Fruit fly (Drosophila melanogaster) whole organism, embryonic: Measurements from ENCODE around the gene Tango9.

Experiments
- Antp ChIP-seq: fragments of 200-800 bp; sonication (Bioruptor generic); optimal IDR thresholded peaks from 3 replicates; lab custom pipeline; 2016; ENCODE audit warnings: missing biosample characterization, missing genetic modification characterization
- C15 ChIP-seq: fragments of 200-800 bp; sonication (Bioruptor generic); IDR thresholded peaks from 3 replicates; pipeline ENCODE4 v1.3.6; 2022; ENCODE audit warnings: missing biosample characterization, missing genetic modification characterization
- CG11093 ChIP-seq: fragments of 200-800 bp; sonication (Bioruptor generic); IDR thresholded peaks from 3 replicates; pipeline ENCODE4 v1.3.6; 2022; ENCODE audit warnings: missing biosample characterization, missing genetic modification characterization
- CG12155 ChIP-seq: fragments of 200-800 bp; sonication (Bioruptor generic); optimal IDR thresholded peaks from 3 replicates; lab custom pipeline; 2016; ENCODE audit warnings: missing biosample characterization, missing genetic modification characterization
- CG12219 ChIP-seq: fragments of 200-800 bp; sonication (Bioruptor generic); optimal IDR thresholded peaks from 3 replicates; lab custom pipeline; 2018; ENCODE audit warnings: missing biosample characterization, mild to moderate bottlenecking, missing genetic modification characterization
- CG1233 ChIP-seq: fragments of 200-800 bp; sonication (Bioruptor generic); optimal IDR thresholded peaks from 4 replicates; lab custom pipeline; 2018; ENCODE audit warnings: missing biosample characterization, mild to moderate bottlenecking, missing genetic modification characterization
- CG14014 ChIP-seq: fragments of 200-800 bp; sonication (Bioruptor generic); IDR thresholded peaks from 2 replicates; pipeline ENCODE4 v1.3.6; 2022; ENCODE audit warnings: missing biosample characterization, missing genetic modification characterization
- CG14860 ChIP-seq: fragments of 200-800 bp; sonication (Bioruptor generic); IDR thresholded peaks from 3 replicates; pipeline ENCODE4 v1.3.6; 2022; ENCODE audit warnings: missing biosample characterization, missing genetic modification characterization; ENCODE audit not compliant: partially characterized antibody
- CG15073 ChIP-seq: fragments of 200-800 bp; sonication (Bioruptor generic); optimal IDR thresholded peaks from 2 replicates; lab custom pipeline; 2016; ENCODE audit warnings: missing biosample characterization, missing genetic modification characterization
- CG2678 ChIP-seq: fragments of 200-800 bp; sonication (Bioruptor generic); optimal IDR thresholded peaks from 3 replicates; lab custom pipeline; 2019; ENCODE audit warnings: missing biosample characterization, mild to moderate bottlenecking, missing genetic modification characterization, moderate library complexity
- CG2712 ChIP-seq: fragments of 200-800 bp; optimal IDR thresholded peaks from 3 replicates; lab custom pipeline; 2019; ENCODE audit warnings: missing biosample characterization, mild to moderate bottlenecking, missing genetic modification characterization, moderate library complexity
- CG33213 ChIP-seq: fragments of 200-800 bp; sonication (Bioruptor generic); optimal IDR thresholded peaks from 3 replicates; lab custom pipeline; 2016; ENCODE audit warnings: missing biosample characterization, missing genetic modification characterization
- CG43689 ChIP-seq: fragments of 200-800 bp; sonication (Bioruptor generic); IDR thresholded peaks from 2 replicates; pipeline ENCODE4 v1.3.6; 2022; ENCODE audit warnings: missing biosample characterization, missing genetic modification characterization
- CG4617 ChIP-seq: fragments of 200-800 bp; sonication (Bioruptor generic); optimal IDR thresholded peaks from 3 replicates; lab custom pipeline; 2016; ENCODE audit warnings: missing biosample characterization, missing genetic modification characterization, borderline replicate concordance
- CG7839 ChIP-seq: fragments of 200-800 bp; sonication (Bioruptor generic); optimal IDR thresholded peaks from 3 replicates; lab custom pipeline; 2018; ENCODE audit warnings: missing biosample characterization, mild to moderate bottlenecking, missing genetic modification characterization, moderate library complexity
- CG7987 ChIP-seq: fragments of 200-800 bp; sonication (Bioruptor generic); optimal IDR thresholded peaks from 2 replicates; lab custom pipeline; 2018; ENCODE audit warnings: missing biosample characterization, mild to moderate bottlenecking, missing genetic modification characterization, moderate library complexity
- CrebB ChIP-seq: fragments of 200-800 bp; sonication (Bioruptor generic); optimal IDR thresholded peaks from 3 replicates; lab custom pipeline; 2018; ENCODE audit warnings: missing biosample characterization, mild to moderate bottlenecking, missing genetic modification characterization
- Dref ChIP-seq: fragments of 200-800 bp; sonication (Bioruptor generic); IDR thresholded peaks from 2 replicates; pipeline ENCODE4 v1.3.6; 2022; ENCODE audit warnings: missing biosample characterization, missing genetic modification characterization
- Elba2 ChIP-seq: fragments of 200-800 bp; sonication (Bioruptor generic); optimal IDR thresholded peaks from 3 replicates; lab custom pipeline; 2016; ENCODE audit warnings: missing biosample characterization, missing genetic modification characterization
- H15 ChIP-seq: fragments of 200-800 bp; sonication (Bioruptor generic); IDR thresholded peaks from 3 replicates; pipeline ENCODE4 v1.3.6; 2022; ENCODE audit warnings: missing biosample characterization, missing genetic modification characterization
- HLH3B ChIP-seq: fragments of 200-800 bp; sonication (Bioruptor generic); IDR thresholded peaks from 2 replicates; pipeline ENCODE4 v1.3.6; 2022; ENCODE audit warnings: missing biosample characterization, missing genetic modification characterization
- HLH4C ChIP-seq: fragments of 200-800 bp; sonication (Bioruptor generic); IDR thresholded peaks from 3 replicates; pipeline ENCODE4 v1.3.6; 2022; ENCODE audit warnings: missing biosample characterization, missing genetic modification characterization; ENCODE audit not compliant: partially characterized antibody
- Hey ChIP-seq: fragments of 200-800 bp; sonication (Bioruptor generic); optimal IDR thresholded peaks from 3 replicates; lab custom pipeline; 2018; ENCODE audit warnings: missing biosample characterization, mild to moderate bottlenecking, missing genetic modification characterization
- Hmr ChIP-seq: fragments of 200-800 bp; sonication (Bioruptor generic); optimal IDR thresholded peaks from 3 replicates; lab custom pipeline; 2017; ENCODE audit warnings: mild to moderate bottlenecking, missing biosample characterization, missing genetic modification reagents, missing genetic modification characterization
- Lpt ChIP-seq: fragments of >200 bp; optimal IDR thresholded peaks from 2 replicates; lab custom pipeline; 2018; ENCODE audit warnings: missing biosample characterization, missing genetic modification characterization
- MTF-1 ChIP-seq: fragments of 200-800 bp; sonication (Bioruptor generic); optimal IDR thresholded peaks from 2 replicates; lab custom pipeline; 2018; ENCODE audit warnings: missing biosample characterization, mild to moderate bottlenecking, missing genetic modification characterization, borderline replicate concordance
- Mes4 ChIP-seq: fragments of 200-800 bp; sonication (Bioruptor generic); optimal IDR thresholded peaks from 2 replicates; lab custom pipeline; 2016; ENCODE audit warnings: missing biosample characterization, missing genetic modification characterization
- Nf-YC ChIP-seq: fragments of 200-800 bp; optimal IDR thresholded peaks from 3 replicates; lab custom pipeline; 2019; ENCODE audit warnings: missing biosample characterization, mild to moderate bottlenecking, missing genetic modification characterization, moderate library complexity
- Pdp1 ChIP-seq, 2 experiments: fragments of 200-800 bp; sonication (Bioruptor generic); optimal IDR thresholded peaks; 3 replicates each; lab custom pipeline; 2016; ENCODE audit warnings: missing biosample characterization in 2 of 2, missing genetic modification characterization in 2 of 2, mild to moderate bottlenecking in 1 of 2, moderate library complexity in 1 of 2
- Rfx ChIP-seq: fragments of 200-800 bp; sonication (Bioruptor generic); IDR thresholded peaks from 2 replicates; pipeline ENCODE4 v1.3.6; 2022; ENCODE audit warnings: missing biosample characterization, missing genetic modification characterization
- Rx ChIP-seq: fragments of 200-800 bp; sonication (Bioruptor generic); IDR thresholded peaks from 2 replicates; pipeline ENCODE4 v1.3.6; 2022; ENCODE audit warnings: missing biosample characterization, missing genetic modification characterization
- Sin3A ChIP-seq: fragments of >200 bp; optimal IDR thresholded peaks from 2 replicates; lab custom pipeline; 2018
- abd-A ChIP-seq: fragments of 200-800 bp; sonication (Bioruptor generic); optimal IDR thresholded peaks from 3 replicates; lab custom pipeline; 2019; ENCODE audit warnings: missing biosample characterization, mild to moderate bottlenecking, missing genetic modification characterization, moderate library complexity
- ac ChIP-seq: fragments of 200-800 bp; sonication (Bioruptor generic); optimal IDR thresholded peaks from 3 replicates; lab custom pipeline; 2017; ENCODE audit warnings: missing biosample characterization, mild to moderate bottlenecking, missing genetic modification characterization
- al ChIP-seq: fragments of 200-800 bp; sonication (Bioruptor generic); IDR thresholded peaks from 2 replicates; pipeline ENCODE4 v1.3.6; 2022; ENCODE audit warnings: missing biosample characterization, missing genetic modification characterization
- bbx ChIP-seq: fragments of 200-800 bp; sonication (Bioruptor generic); IDR thresholded peaks from 2 replicates; pipeline ENCODE4 v1.3.6; 2022; ENCODE audit warnings: missing biosample characterization, missing genetic modification characterization; ENCODE audit not compliant: partially characterized antibody
- bcd ChIP-seq: fragments of 200-800 bp; sonication (Bioruptor generic); optimal IDR thresholded peaks from 2 replicates; lab custom pipeline; 2017; ENCODE audit warnings: missing biosample characterization, mild to moderate bottlenecking, missing genetic modification characterization
- bigmax ChIP-seq: fragments of 200-800 bp; sonication (Bioruptor generic); optimal IDR thresholded peaks from 2 replicates; lab custom pipeline; 2018; ENCODE audit warnings: missing biosample characterization, mild to moderate bottlenecking, missing genetic modification characterization
- br ChIP-seq: fragments of >200 bp; optimal IDR thresholded peaks from 2 replicates; lab custom pipeline; 2017
- cato ChIP-seq: fragments of 200-800 bp; sonication (Bioruptor generic); optimal IDR thresholded peaks from 2 replicates; lab custom pipeline; 2016; ENCODE audit warnings: missing biosample characterization, missing genetic modification characterization, borderline replicate concordance
- danr ChIP-seq: fragments of 200-800 bp; sonication (Bioruptor generic); IDR thresholded peaks from 2 replicates; pipeline ENCODE4 v1.3.6; 2022; ENCODE audit warnings: missing biosample characterization, missing genetic modification characterization
- gcm ChIP-seq: fragments of 200-800 bp; sonication (Bioruptor generic); optimal IDR thresholded peaks from 2 replicates; lab custom pipeline; 2019; ENCODE audit warnings: missing biosample characterization, mild to moderate bottlenecking, missing genetic modification characterization, moderate library complexity
- gem ChIP-seq: fragments of 200-800 bp; sonication (Bioruptor generic); optimal IDR thresholded peaks from 2 replicates; lab custom pipeline; 2019; ENCODE audit warnings: missing biosample characterization, mild to moderate bottlenecking, missing genetic modification characterization, moderate library complexity
- grau ChIP-seq: fragments of 200-800 bp; optimal IDR thresholded peaks from 3 replicates; lab custom pipeline; 2019; ENCODE audit warnings: missing biosample characterization, mild to moderate bottlenecking, missing genetic modification characterization, moderate library complexity
- otp ChIP-seq: fragments of 200-800 bp; sonication (Bioruptor generic); IDR thresholded peaks from 3 replicates; pipeline ENCODE4, ENCODE4 v1.3.6; 2022; ENCODE audit warnings: missing biosample characterization, missing genetic modification characterization
- pita ChIP-seq: fragments of 200-800 bp; sonication (Bioruptor generic); optimal IDR thresholded peaks from 2 replicates; lab custom pipeline; 2017; ENCODE audit warnings: missing biosample characterization, mild to moderate bottlenecking, missing genetic modification characterization
- pnt ChIP-seq: fragments of 200-800 bp; sonication (Bioruptor generic); optimal IDR thresholded peaks from 3 replicates; lab custom pipeline; 2016; ENCODE audit warnings: missing biosample characterization, missing genetic modification characterization
- pum ChIP-seq: fragments of 200-800 bp; sonication (Bioruptor generic); optimal IDR thresholded peaks from 2 replicates; lab custom pipeline; 2016; ENCODE audit warnings: missing biosample characterization, missing genetic modification characterization
- pzg ChIP-seq: fragments of 200-800 bp; sonication (Bioruptor generic); optimal IDR thresholded peaks from 3 replicates; lab custom pipeline; 2018; ENCODE audit warnings: missing biosample characterization, mild to moderate bottlenecking, missing genetic modification characterization, moderate library complexity
- sima ChIP-seq: fragments of 200-800 bp; sonication (Bioruptor generic); optimal IDR thresholded peaks from 2 replicates; lab custom pipeline; 2016; ENCODE audit warnings: missing biosample characterization, missing genetic modification characterization
- tna ChIP-seq: fragments of 200-800 bp; sonication (Bioruptor generic); IDR thresholded peaks from 2 replicates; pipeline ENCODE4 v1.3.6; 2022; ENCODE audit warnings: missing biosample characterization, missing genetic modification characterization; ENCODE audit not compliant: partially characterized antibody
- z ChIP-seq: fragments of 200-800 bp; sonication (Bioruptor generic); IDR thresholded peaks from 3 replicates; pipeline ENCODE4 v1.3.6; 2022; ENCODE audit warnings: missing biosample characterization, missing genetic modification characterization

Tango9 gene

dm6 chr3R:11969217-11969616 is 5.5 kb downstream of the Tango9 start (continued):
- TF ChIP-seq Nf-YC (no peak), al (GFP tag; lab: Robert Waterston, UW) (no peak), CG12219 (no peak), CG7839 (tag; lab: Kevin White, UChicago) (peak; percentile 32), CG14014 (GFP tag; lab: Robert Waterston, UW) (0 out of 2 replicates have a peak, but pooled peaks have one; percentile 18), CG33213 (no peak), br (lab: Kevin White, UChicago) (no peak), ac (GFP tag; lab: Kevin White, UChicago) (no peak), Dref (GFP tag; lab: Robert Waterston, UW) (no peak), CG14860 (GFP tag; lab: Robert Waterston, UW) (no peak), pnt (GFP tag; lab: Kevin White, UChicago) (no peak), grau (tag; lab: Kevin White, UChicago) (peak; percentile 79), Mes4 (GFP tag; lab: Kevin White, UChicago) (no peak), HLH4C (no peak), otp (GFP tag; lab: Robert Waterston, UW) (no peak), Pdp1 (GFP tag; optimal IDR thresholded peaks at IDR 0.05; lab: Kevin White, UChicago) (no peak), gcm (GFP tag; lab: Kevin White, UChicago) (no peak), C15 (GFP tag; lab: Robert Waterston, UW) (no peak), CG12155 (no peak), z (no peak), CG4617 (GFP tag; lab: Kevin White, UChicago) (no peak), Hey (tag; lab: Kevin White, UChicago) (no peak), gem (peak; percentile 34), pum (GFP tag; lab: Kevin White, UChicago) (no peak), Sin3A (lab: Kevin White, UChicago) (no peak), tna (no peak), Lpt (no peak), CG43689 (GFP tag; lab: Robert Waterston, UW) (no peak), cato (GFP tag; lab: Kevin White, UChicago) (no peak), CG1233 (GFP tag; lab: Kevin White, UChicago) (no peak), pita (GFP tag; lab: Kevin White, UChicago) (no peak), Rfx (GFP tag; lab: Robert Waterston, UW) (no peak), CG2712 (tag; lab: Kevin White, UChicago) (no peak), pzg (GFP tag; lab: Kevin White, UChicago) (no peak), Elba2 (GFP tag; lab: Kevin White, UChicago) (no peak), Hmr (GFP tag; lab: Kevin White, UChicago) (no peak), CrebB (tag; lab: Kevin White, UChicago) (no peak), sima (GFP tag; lab: Kevin White, UChicago) (no peak), abd-A (no peak), Rx (no peak), danr (GFP tag; lab: Robert Waterston, UW) (no peak), bigmax (GFP tag; lab: Kevin White, UChicago) (no peak), bbx (no peak), MTF-1 (GFP tag; lab: Kevin White, UChicago) (no peak), CG2678 (tag; lab: Kevin White, UChicago) (no peak), Antp (GFP tag; lab: Kevin White, UChicago) (no peak), H15 (GFP tag; lab: Robert Waterston, UW) (no peak), HLH3B (no peak), CG15073 (GFP tag; lab: Kevin White, UChicago) (no peak), bcd (GFP tag; lab: Kevin White, UChicago) (no peak), CG11093 (GFP tag; lab: Robert Waterston, UW) (no peak), CG7987 (GFP tag; lab: Kevin White, UChicago) (no peak)
